Fruit fly (Drosophila melanogaster): Measurements from ENCODE around the gene TotC.

Gene TotC

DNA sequence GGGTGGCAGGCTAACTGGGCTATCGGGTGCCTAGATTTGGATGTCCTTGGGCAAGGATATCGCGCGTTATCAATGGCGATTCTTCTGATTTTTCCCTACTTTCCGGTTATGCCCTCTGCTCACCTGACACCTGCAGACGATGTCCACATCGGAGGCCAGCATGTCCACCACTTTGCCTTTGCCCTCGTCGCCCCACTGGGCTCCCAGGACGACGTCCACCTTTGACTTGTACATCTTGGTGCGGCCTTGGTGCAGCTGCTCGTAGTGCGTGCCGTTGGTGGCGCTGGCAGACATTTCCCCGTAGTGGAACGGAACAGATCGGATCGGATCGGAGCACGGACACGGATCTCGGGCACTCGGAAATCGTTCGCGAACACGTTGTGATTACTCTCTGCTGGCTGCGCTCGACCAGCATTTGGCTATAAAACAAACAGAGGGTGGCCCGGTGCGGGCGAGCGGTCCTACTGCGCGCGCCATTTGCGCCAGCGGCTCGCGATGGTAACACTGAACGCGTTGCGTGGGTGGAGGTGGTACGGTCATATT lies 42.6 kb upstream of the TotC start, which contains the start of gene Adss (continued):
- TF ChIP-seq crol (GFP tag; IDR thresholded peaks at IDR 0.05) (no peak), lilli (GFP tag; optimal IDR thresholded peaks at IDR 0.05) (peak; percentile 45), CG6175 (GFP tag; IDR thresholded peaks at IDR 0.05) (no peak), tna (GFP tag; IDR thresholded peaks at IDR 0.05; ENCODE audit: partially characterized antibody) (no peak; the same call in 1 of the 2 replicates), pzg (GFP tag; optimal IDR thresholded peaks at IDR 0.05) (peak; percentile 90), az2 (GFP tag; optimal IDR thresholded peaks at IDR 0.05) (no peak), NC2α (GFP tag; optimal IDR thresholded peaks at IDR 0.05) (peak; percentile 33), Bgb (GFP tag; IDR thresholded peaks at IDR 0.05; ENCODE audit: partially characterized antibody) (peak; percentile 67), scrt (GFP tag; optimal IDR thresholded peaks at IDR 0.05) (no peak), NK7.1 (GFP tag; optimal IDR thresholded peaks at IDR 0.05) (no peak), nerfin-2 (GFP tag; IDR thresholded peaks at IDR 0.05; ENCODE audit: partially characterized antibody) (no peak), CG1792 (GFP tag; optimal IDR thresholded peaks at IDR 0.05) (no peak), CG8089 (GFP tag; optimal IDR thresholded peaks at IDR 0.05) (no peak), sens (GFP tag) (peak; percentile 73), shn (GFP tag; optimal IDR thresholded peaks at IDR 0.05) (peak; percentile 39), CG14860 (GFP tag; IDR thresholded peaks at IDR 0.05; ENCODE audit: partially characterized antibody) (no peak), knrl (GFP tag; IDR thresholded peaks at IDR 0.05; ENCODE audit: partially characterized antibody) (peak; percentile 31; the same call in 1 of the 3 replicates), CG16815 (GFP tag; optimal IDR thresholded peaks at IDR 0.05) (no peak), aop (GFP tag; IDR thresholded peaks at IDR 0.05) (0 out of 2 replicates have a peak, but pooled peaks have one; percentile 51), Dad (GFP tag; optimal IDR thresholded peaks at IDR 0.05) (no peak), HmgZ (tag; optimal IDR thresholded peaks at IDR 0.05) (peak; percentile 33), onecut (GFP tag; IDR thresholded peaks at IDR 0.05) (peak; percentile 35; the same call in 1 of the 2 replicates), CG11696 (GFP tag; IDR thresholded peaks at IDR 0.05) (no peak), gsb-n (tag; optimal IDR thresholded peaks at IDR 0.05) (no peak), CG14710 (tag; optimal IDR thresholded peaks at IDR 0.05) (peak; percentile 21), CG1602 (GFP tag; optimal IDR thresholded peaks at IDR 0.05) (no peak), ranshi (GFP tag; IDR thresholded peaks at IDR 0.05) (peak; percentile 21; the same call in 1 of the 2 replicates), mld (GFP tag; IDR thresholded peaks at IDR 0.05; ENCODE audit: partially characterized antibody) (no peak), CG2889 (GFP tag; IDR thresholded peaks at IDR 0.05) (0 out of 3 replicates have a peak, but pooled peaks have one; percentile 40), ash1 (GFP tag; optimal IDR thresholded peaks at IDR 0.05) (peak; percentile 44), Lhr (GFP tag; optimal IDR thresholded peaks at IDR 0.05) (peak; percentile 52), ato (GFP tag; IDR thresholded peaks at IDR 0.05; ENCODE audit: partially characterized antibody) (no peak), CG1647 (GFP tag; optimal IDR thresholded peaks at IDR 0.05) (peak; percentile 32), Nf-YC (tag; optimal IDR thresholded peaks at IDR 0.05) (no peak), CG1529 (GFP tag; optimal IDR thresholded peaks at IDR 0.05) (no peak), zen2 (GFP tag; IDR thresholded peaks at IDR 0.05; ENCODE audit: partially characterized antibody) (no peak), row (GFP tag; IDR thresholded peaks at IDR 0.05) (peak; percentile 53; the same call in 2 of the 3 replicates), Atf3 (GFP tag; optimal IDR thresholded peaks at IDR 0.05) (no peak), zf30C (GFP tag; optimal IDR thresholded peaks at IDR 0.05) (no peak), D19A (tag; optimal IDR thresholded peaks at IDR 0.05) (no peak), CG6765 (GFP tag; optimal IDR thresholded peaks at IDR 0.05) (peak; percentile 48), Dbx (GFP tag; IDR thresholded peaks at IDR 0.05) (peak; percentile 77; the same call in 2 of the 3 replicates), en (GFP tag; optimal IDR thresholded peaks at IDR 0.05) (no peak), CTCF (GFP tag; optimal IDR thresholded peaks at IDR 0.05) (peak; percentile 21), Ets97D (GFP tag; optimal IDR thresholded peaks at IDR 0.05) (peak; percentile 50), CG17385 (GFP tag; optimal IDR thresholded peaks at IDR 0.05) (peak; percentile 43), bbx (GFP tag; IDR thresholded peaks at IDR 0.05; ENCODE audit: partially characterized antibody) (peak; percentile 32; the same call in 1 of the 2 replicates), Trl (optimal IDR thresholded peaks at IDR 0.05) (peak in 1 of 2 experiments; percentile 26), Trl (GFP tag; optimal IDR thresholded peaks at IDR 0.05) (peak; percentile 56), Camta (GFP tag; optimal IDR thresholded peaks at IDR 0.05) (peak; percentile 15), CG5180 (GFP tag; optimal IDR thresholded peaks at IDR 0.05) (peak; percentile 61)

Measured in whole organism, embryonic.